Worm (Caenorhabditis elegans) whole organism, L4/young adult: ENCODE measurements around the gene npr-13.
"Not testable (repeated sequence)": the region's sequence is repeated elsewhere in the genome, so short reads cannot be mapped to it uniquely, and the experiment has no call there.

Experiments
- W03F9.2 ChIP-seq: fragments of 150-350 bp; optimal IDR thresholded peaks from 2 replicates; lab custom pipeline; 2014; ENCODE audit warnings: missing biosample characterization, missing genetic modification characterization
- dao-5 ChIP-seq: sonication (generic microtip); optimal IDR thresholded peaks from 2 replicates; lab custom pipeline; 2016; ENCODE audit warnings: missing genotype, missing genetic modification characterization, moderate library complexity, missing compliant biosample characterization
- him-1 ChIP-seq: sonication (generic microtip); optimal IDR thresholded peaks from 2 replicates; lab custom pipeline; 2016; ENCODE audit warnings: missing genotype, missing genetic modification reagents, missing genetic modification characterization, missing compliant biosample characterization

DNA sequence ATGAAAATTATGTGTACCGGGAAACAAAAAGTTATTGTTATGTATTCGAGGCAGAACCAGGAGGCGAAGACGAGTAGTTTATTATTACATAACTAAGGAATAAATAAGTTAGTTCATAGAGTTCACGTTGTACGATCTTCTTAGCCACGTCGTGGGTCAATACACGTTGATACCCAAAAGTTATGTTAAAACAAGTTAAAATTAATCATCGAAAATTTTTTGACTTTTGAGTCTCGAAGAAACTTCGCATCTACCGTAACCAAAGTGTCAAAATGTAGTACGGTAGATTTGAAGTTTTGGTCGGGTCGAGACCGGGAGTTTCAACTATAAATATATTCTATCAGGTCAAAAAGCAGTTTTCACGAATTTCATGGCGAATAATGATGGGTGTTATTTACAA lies 18.3 kb upstream of the npr-13 start, which contains the start of gene ZC412.10:
- TF ChIP-seq W03F9.2; dao-5 (tag; lab: Kevin White, UChicago); him-1 (tag; lab: Kevin White, UChicago): not testable (repeated sequence)
